Worm (Caenorhabditis elegans): Measurements from ENCODE around the gene Y57A10A.29.

- TF ChIP-seq nhr-237 (tag; optimal IDR thresholded peaks at IDR 0.05) (no peak), nhr-28 (tag; optimal IDR thresholded peaks at IDR 0.05) (no peak), elt-1 (tag; optimal IDR thresholded peaks at IDR 0.05; ENCODE audit: borderline replicate concordance, insufficient read depth) (no peak), lin-13 (tag; optimal IDR thresholded peaks at IDR 0.05) (no peak), ztf-11 (tag; optimal IDR thresholded peaks at IDR 0.05) (no peak), nhr-76 (tag; optimal IDR thresholded peaks at IDR 0.05) (no peak), lsy-2 (tag; optimal IDR thresholded peaks at IDR 0.05) (no peak), elt-3 (tag; optimal IDR thresholded peaks at IDR 0.05) (no peak), pha-4 (tag; optimal IDR thresholded peaks at IDR 0.05) (no peak), unc-39 (tag; optimal IDR thresholded peaks at IDR 0.05) (no peak), snpc-4 (tag; optimal IDR thresholded peaks at IDR 0.05) (no peak), mep-1 (tag; optimal IDR thresholded peaks at IDR 0.05) (no peak), ceh-39 (tag; optimal IDR thresholded peaks at IDR 0.05) (no peak), blmp-1 (tag; optimal IDR thresholded peaks at IDR 0.05) (no peak)
Measured at ce11 chrII:12266145-12266544, 13.2 kb upstream of the Y57A10A.29 start, which contains the start of gene tric-1B.1.
